Worm (Caenorhabditis elegans) whole organism, dauer: ENCODE results near the gene slcr-46.2.

Experiments
- unc-62 ChIP-seq: sonication (generic microtip); optimal IDR thresholded peaks from 2 replicates; lab custom pipeline; 2017; ENCODE audit warnings: missing biosample characterization, missing genetic modification reagents, missing genetic modification characterization

Gene slcr-46.2

ce11 chrV:19401429-19401828 lies 11.5 kb upstream of the slcr-46.2 start:
- TF ChIP-seq unc-62 (GFP tag; lab: Kevin White, UChicago), result no peak

ce11 chrV:19400619-19401018 lies 10.7 kb upstream of the slcr-46.2 start, which contains the start of gene srw-86:
srw-86 (minus strand) TSS chrV:19400719.
- TF ChIP-seq unc-62 (GFP tag; lab: Kevin White, UChicago), result no peak

- no peak for TF ChIP-seq unc-62 (GFP tag; lab: Kevin White, UChicago)
These were observed 9.0 kb upstream of the slcr-46.2 start, which contains the start of gene C25F9.13 for ce11 chrV:19398882-19399281. C25F9.13 (minus strand) TSS chrV:19398982.

ce11 chrV:19398396-19398795 lies 8.5 kb upstream of the slcr-46.2 start:
- no peak for TF ChIP-seq unc-62 (GFP tag; lab: Kevin White, UChicago)

ce11 chrV:19396576-19397313 lies 6.8 kb upstream of the slcr-46.2 start:
- no peak for TF ChIP-seq unc-62 (GFP tag; lab: Kevin White, UChicago)

ce11 chrV:19394750-19395149 lies 4.8 kb upstream of the slcr-46.2 start, which contains the start of gene C25F9.8:
C25F9.8 (plus strand) TSS chrV:19395050.
- TF ChIP-seq unc-62 (GFP tag; lab: Kevin White, UChicago), result no peak

- TF ChIP-seq unc-62 (GFP tag; lab: Kevin White, UChicago), result no peak
These were observed 1.3 kb upstream of the slcr-46.2 start for ce11 chrV:19391242-19391641.

- no peak for TF ChIP-seq unc-62 (GFP tag; lab: Kevin White, UChicago)
These were observed 9.0 kb downstream of the slcr-46.2 start, which contains the start of gene srw-84 for ce11 chrV:19380968-19381367. srw-84 (plus strand) TSS chrV:19381268.

- no peak for TF ChIP-seq unc-62 (GFP tag; lab: Kevin White, UChicago)
These were observed 12.9 kb downstream of the slcr-46.2 start, which contains the start of gene nceh-1 for ce11 chrV:19377014-19377494. nceh-1 (plus strand) TSS chrV:19377444.

- no peak for TF ChIP-seq unc-62 (GFP tag; lab: Kevin White, UChicago)
These were observed 18.2 kb downstream of the slcr-46.2 start for ce11 chrV:19371777-19372176.

- TF ChIP-seq unc-62 (GFP tag; lab: Kevin White, UChicago), result no peak
These were observed 18.7 kb downstream of the slcr-46.2 start, which contains the start of gene Y43F8A.2 for ce11 chrV:19371253-19371652. Y43F8A.2 (plus strand) TSS chrV:19371553.

ce11 chrV:19370189-19370588 lies 19.7 kb downstream of the slcr-46.2 start, which contains the start of gene Y43F8A.1:
Y43F8A.1 (plus strand) TSS chrV:19370489.
- TF ChIP-seq unc-62 (GFP tag; lab: Kevin White, UChicago), result no peak

ce11 chrV:19362568-19362967 lies 27.4 kb downstream of the slcr-46.2 start, which contains the start of gene C14B4.2:
C14B4.2 (minus strand) TSS chrV:19362668.
- no peak for TF ChIP-seq unc-62 (GFP tag; lab: Kevin White, UChicago)

- TF ChIP-seq unc-62 (GFP tag; lab: Kevin White, UChicago), result no peak
These were observed 31.9 kb downstream of the slcr-46.2 start for ce11 chrV:19358039-19358438.

- no peak for TF ChIP-seq unc-62 (GFP tag; lab: Kevin White, UChicago)
These were observed 33.2 kb downstream of the slcr-46.2 start for ce11 chrV:19356717-19357116.

- no peak for TF ChIP-seq unc-62 (GFP tag; lab: Kevin White, UChicago)
These were observed 34.7 kb downstream of the slcr-46.2 start for ce11 chrV:19355219-19355618.

- TF ChIP-seq unc-62 (GFP tag; lab: Kevin White, UChicago), result no peak
These were observed 35.4 kb downstream of the slcr-46.2 start for ce11 chrV:19354506-19354905.
